Fruit fly (Drosophila melanogaster): ENCODE data around the gene spri.

Gene spri

dm6 chrX:10600254-10600916, 15.2 kb upstream of the spri start (continued):
- TF ChIP-seq Optix (GFP tag; IDR thresholded peaks at IDR 0.05): peak; percentile 56; the same call in 1 of the 3 replicates
- no peak for TF ChIP-seq CG7271 (tag; optimal IDR thresholded peaks at IDR 0.05)
- TF ChIP-seq CG11696 (GFP tag; IDR thresholded peaks at IDR 0.05): no peak
- 0 out of 2 replicates have a peak, but pooled peaks have one; percentile 44 for TF ChIP-seq CG14014 (GFP tag; IDR thresholded peaks at IDR 0.05)
- TF ChIP-seq vfl (GFP tag; optimal IDR thresholded peaks at IDR 0.05): no peak
- TF ChIP-seq CG3407 (GFP tag; optimal IDR thresholded peaks at IDR 0.05): no peak
- TF ChIP-seq Jarid2 (GFP tag; optimal IDR thresholded peaks at IDR 0.05): no peak
- TF ChIP-seq kah (GFP tag; optimal IDR thresholded peaks at IDR 0.05): no peak
- peak; percentile 62; the same call in 1 of the 2 replicates for TF ChIP-seq Xrp1 (GFP tag; IDR thresholded peaks at IDR 0.05)
- no peak for TF ChIP-seq fru (optimal IDR thresholded peaks at IDR 0.05)
- peak; percentile 31 for TF ChIP-seq CG18011 (GFP tag; optimal IDR thresholded peaks at IDR 0.05)
- TF ChIP-seq jing (GFP tag; optimal IDR thresholded peaks at IDR 0.05): no peak
- TF ChIP-seq Poxn (GFP tag; IDR thresholded peaks at IDR 0.05): no peak
- peak; percentile 36 for TF ChIP-seq CG17385 (GFP tag; optimal IDR thresholded peaks at IDR 0.05)
- TF ChIP-seq Stat92E (GFP tag; optimal IDR thresholded peaks at IDR 0.05): no peak
- no peak for TF ChIP-seq stwl (tag; optimal IDR thresholded peaks at IDR 0.05)
- TF ChIP-seq Elba2 (GFP tag; optimal IDR thresholded peaks at IDR 0.05): no peak
- TF ChIP-seq CG1024 (GFP tag; IDR thresholded peaks at IDR 0.05): peak; percentile 60
- TF ChIP-seq esg (GFP tag; conservative IDR thresholded peaks at IDR 0.05): peak; percentile 61; the same call in 1 of the 2 replicates
- TF ChIP-seq Rfx (GFP tag; IDR thresholded peaks at IDR 0.05): peak; percentile 71
- peak; percentile 41 for TF ChIP-seq CG1233 (GFP tag; optimal IDR thresholded peaks at IDR 0.05)
- TF ChIP-seq Scr (GFP tag; IDR thresholded peaks at IDR 0.05; ENCODE audit: partially characterized antibody): no peak
- TF ChIP-seq CrebB (tag; optimal IDR thresholded peaks at IDR 0.05): no peak
- no peak for TF ChIP-seq CG2199 (GFP tag; IDR thresholded peaks at IDR 0.05)
- peak; percentile 43 for TF ChIP-seq Blimp-1 (GFP tag; optimal IDR thresholded peaks at IDR 0.05)
- TF ChIP-seq CG12942 (GFP tag; optimal IDR thresholded peaks at IDR 0.05): no peak
- TF ChIP-seq NFAT (GFP tag; IDR thresholded peaks at IDR 0.05): peak; percentile 70
- peak; percentile 62 for TF ChIP-seq HLH3B (GFP tag; IDR thresholded peaks at IDR 0.05)
- peak; percentile 25 for TF ChIP-seq bcd (GFP tag; optimal IDR thresholded peaks at IDR 0.05)
- TF ChIP-seq caup (GFP tag; optimal IDR thresholded peaks at IDR 0.05; ENCODE audit: severe bottlenecking): peak; percentile 18
- TF ChIP-seq sug (tag; optimal IDR thresholded peaks at IDR 0.05): peak; percentile 91
- peak; percentile 71 for TF ChIP-seq CG9932 (GFP tag; IDR thresholded peaks at IDR 0.05)
- TF ChIP-seq ara (GFP tag; IDR thresholded peaks at IDR 0.05): peak; percentile 43; the same call in 1 of the 2 replicates
- TF ChIP-seq Gsc (GFP tag; IDR thresholded peaks at IDR 0.05): peak; percentile 50; the same call in 1 of the 2 replicates
- TF ChIP-seq croc (GFP tag; conservative IDR thresholded peaks at IDR 0.05): peak; percentile 31; the same call in 2 of the 3 replicates
- TF ChIP-seq en (GFP tag; optimal IDR thresholded peaks at IDR 0.05): no peak
- 0 out of 2 replicates have a peak, but pooled peaks have one; percentile 14 for TF ChIP-seq wdn (GFP tag; IDR thresholded peaks at IDR 0.05)
- no peak for TF ChIP-seq CG10543 (GFP tag; optimal IDR thresholded peaks at IDR 0.05)
- TF ChIP-seq HmgZ (tag; optimal IDR thresholded peaks at IDR 0.05): no peak
- TF ChIP-seq onecut (GFP tag; IDR thresholded peaks at IDR 0.05): no peak
- TF ChIP-seq CG6254 (GFP tag; optimal IDR thresholded peaks at IDR 0.05): no peak
- TF ChIP-seq ham (GFP tag; IDR thresholded peaks at IDR 0.05): no peak
- TF ChIP-seq CG4617 (GFP tag; optimal IDR thresholded peaks at IDR 0.05; ENCODE audit: borderline replicate concordance): no peak
- no peak; the same call in 1 of the 2 replicates for TF ChIP-seq CG31224 (GFP tag; IDR thresholded peaks at IDR 0.05)
- no peak for TF ChIP-seq dan (GFP tag; IDR thresholded peaks at IDR 0.05)
- TF ChIP-seq CG10209 (GFP tag; optimal IDR thresholded peaks at IDR 0.05): peak; percentile 12
- TF ChIP-seq bowl (GFP tag; IDR thresholded peaks at IDR 0.05): no peak
- TF ChIP-seq CG8089 (GFP tag; optimal IDR thresholded peaks at IDR 0.05): no peak
- TF ChIP-seq oc (tag; optimal IDR thresholded peaks at IDR 0.05): no peak
- no peak for TF ChIP-seq sim (GFP tag; IDR thresholded peaks at IDR 0.05)

Data from whole organism, embryonic.